Fruit fly (Drosophila melanogaster) whole organism, pupa: ENCODE data around the gene CG32066.

Experiments used
- CG10348 ChIP-seq: fragments of 200-800 bp; sonication (Bioruptor generic); IDR thresholded peaks from 2 replicates; pipeline ENCODE4 v1.3.6; 2022; ENCODE audit warnings: missing biosample characterization, missing genetic modification characterization
- CG12605 ChIP-seq: fragments of 200-800 bp; sonication (Bioruptor generic); IDR thresholded peaks from 2 replicates; pipeline ENCODE4 v1.3.6; 2022; ENCODE audit warnings: missing biosample characterization, missing genetic modification characterization
- CG13204 ChIP-seq: fragments of 200-800 bp; sonication (Bioruptor generic); optimal IDR thresholded peaks from 2 replicates; lab custom pipeline; 2018; ENCODE audit warnings: missing biosample characterization, mild to moderate bottlenecking, missing genetic modification characterization, moderate library complexity
- CG14655 ChIP-seq: fragments of 200-800 bp; sonication (Bioruptor generic); optimal IDR thresholded peaks from 3 replicates; lab custom pipeline; 2017; ENCODE audit warnings: mild to moderate bottlenecking, missing biosample characterization, missing genetic modification reagents, missing genetic modification characterization
- CG15710 ChIP-seq: fragments of 200-800 bp; sonication (Bioruptor generic); optimal IDR thresholded peaks from 2 replicates; lab custom pipeline; 2018; ENCODE audit warnings: missing biosample characterization, mild to moderate bottlenecking, missing genetic modification characterization, moderate library complexity
- CG17806 ChIP-seq: fragments of 200-800 bp; sonication (Bioruptor generic); optimal IDR thresholded peaks from 2 replicates; lab custom pipeline; 2018; ENCODE audit warnings: missing biosample characterization, mild to moderate bottlenecking, missing genetic modification characterization, moderate library complexity
- CG32121 ChIP-seq: fragments of 200-800 bp; sonication (Bioruptor generic); IDR thresholded peaks from 2 replicates; pipeline ENCODE4 v1.3.6; 2022; ENCODE audit warnings: missing biosample characterization, missing genetic modification characterization
- CG34367 ChIP-seq: fragments of 200-800 bp; sonication (Bioruptor generic); optimal IDR thresholded peaks from 2 replicates; lab custom pipeline; 2018; ENCODE audit warnings: missing biosample characterization, mild to moderate bottlenecking, missing genetic modification characterization
- CG4496 ChIP-seq: fragments of 200-800 bp; sonication (Bioruptor generic); IDR thresholded peaks from 3 replicates; pipeline ENCODE4 v1.3.6; 2022; ENCODE audit warnings: missing biosample characterization, missing genetic modification characterization
- CG8159 ChIP-seq: fragments of 200-800 bp; sonication (Bioruptor generic); optimal IDR thresholded peaks from 3 replicates; lab custom pipeline; 2018; ENCODE audit warnings: missing biosample characterization, mild to moderate bottlenecking, missing genetic modification characterization, moderate library complexity
- CG8301 ChIP-seq: fragments of 200-800 bp; sonication (Bioruptor generic); optimal IDR thresholded peaks from 2 replicates; lab custom pipeline; 2018; ENCODE audit warnings: missing biosample characterization, mild to moderate bottlenecking, missing genetic modification characterization
- CG9948 ChIP-seq: fragments of 200-800 bp; sonication (Bioruptor generic); optimal IDR thresholded peaks from 2 replicates; lab custom pipeline; 2018; ENCODE audit warnings: missing biosample characterization, mild to moderate bottlenecking, missing genetic modification characterization, moderate library complexity
- D1 ChIP-seq: fragments of 200-800 bp; sonication (Bioruptor generic); optimal IDR thresholded peaks from 2 replicates; lab custom pipeline; 2018; ENCODE audit warnings: missing biosample characterization, mild to moderate bottlenecking, missing genetic modification characterization, moderate library complexity
- EcR ChIP-seq: fragments of 200-800 bp; sonication (Bioruptor generic); optimal IDR thresholded peaks from 3 replicates; lab custom pipeline; 2019; ENCODE audit warnings: missing biosample characterization, missing genetic modification characterization, mild to moderate bottlenecking, moderate library complexity, missing genetic modification reagents
- Ets98B ChIP-seq: fragments of 200-800 bp; sonication (Bioruptor generic); IDR thresholded peaks from 2 replicates; pipeline ENCODE4 v1.3.6; 2022; ENCODE audit warnings: missing biosample characterization, missing genetic modification characterization
- Pif1A ChIP-seq: fragments of 200-800 bp; sonication (Bioruptor generic); optimal IDR thresholded peaks from 3 replicates; lab custom pipeline; 2016; ENCODE audit warnings: missing biosample characterization, missing genetic modification characterization
- Pif1B ChIP-seq: fragments of 200-800 bp; sonication (Bioruptor generic); optimal IDR thresholded peaks from 3 replicates; lab custom pipeline; 2016; ENCODE audit warnings: missing biosample characterization, missing genetic modification characterization
- Snoo ChIP-seq: fragments of 200-800 bp; sonication (Bioruptor generic); optimal IDR thresholded peaks from 3 replicates; lab custom pipeline; 2017; ENCODE audit warnings: missing biosample characterization, mild to moderate bottlenecking, missing genetic modification characterization, inconsistent platforms
- fd96Ca ChIP-seq: fragments of 200-800 bp; sonication (Bioruptor generic); IDR thresholded peaks from 3 replicates; pipeline ENCODE4 v1.3.6; 2022; ENCODE audit warnings: missing biosample characterization, missing genetic modification characterization
- gl ChIP-seq: fragments of 200-800 bp; sonication (Bioruptor generic); optimal IDR thresholded peaks from 2 replicates; lab custom pipeline; 2018; ENCODE audit warnings: missing biosample characterization, mild to moderate bottlenecking, missing genetic modification characterization
- rn ChIP-seq: fragments of 200-800 bp; sonication (Bioruptor generic); IDR thresholded peaks from 2 replicates; pipeline ENCODE4 v1.3.6; 2022; ENCODE audit warnings: missing biosample characterization, missing genetic modification characterization

CG32066 gene

DNA sequence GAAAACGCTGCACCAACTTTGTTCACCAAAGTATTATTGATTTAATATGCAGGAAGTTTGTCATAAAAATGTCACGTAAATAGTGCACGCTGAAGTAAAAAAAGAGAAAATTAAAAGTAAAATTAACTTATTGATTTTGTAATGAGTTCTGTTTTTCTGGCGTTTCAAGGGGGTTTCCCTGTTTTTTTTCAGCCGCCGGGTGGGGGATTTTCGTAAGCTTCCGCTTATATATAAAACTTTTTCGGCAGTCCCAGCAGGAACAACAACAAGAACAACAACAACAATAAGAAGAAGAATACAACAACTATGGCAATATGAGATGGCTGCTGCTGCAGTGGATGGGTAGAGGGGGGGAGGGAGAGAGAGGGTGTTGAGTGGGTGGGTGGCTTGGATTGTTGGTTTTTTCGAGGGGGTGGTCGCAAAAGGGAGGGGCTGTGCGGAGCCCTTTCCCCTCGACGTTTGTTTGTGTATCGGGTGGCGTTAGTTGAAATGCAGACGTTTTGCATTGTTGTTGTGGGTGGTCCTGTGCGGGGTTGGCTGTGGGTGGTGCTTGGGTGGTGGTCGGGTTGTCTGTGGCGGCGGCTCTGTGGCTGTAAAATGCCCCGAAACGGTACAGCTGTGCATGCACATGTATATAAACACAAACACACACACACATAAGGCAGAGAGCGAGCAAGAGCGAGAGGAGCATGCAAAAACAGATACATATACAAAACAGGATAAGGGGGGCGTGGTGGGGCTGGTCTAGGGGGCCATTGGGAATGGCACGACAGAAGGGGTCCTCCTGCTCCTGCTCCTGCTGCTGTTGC lies 9.0 kb upstream of the CG32066 start:
- no peak for TF ChIP-seq D1 (tag; lab: Kevin White, UChicago)

DNA sequence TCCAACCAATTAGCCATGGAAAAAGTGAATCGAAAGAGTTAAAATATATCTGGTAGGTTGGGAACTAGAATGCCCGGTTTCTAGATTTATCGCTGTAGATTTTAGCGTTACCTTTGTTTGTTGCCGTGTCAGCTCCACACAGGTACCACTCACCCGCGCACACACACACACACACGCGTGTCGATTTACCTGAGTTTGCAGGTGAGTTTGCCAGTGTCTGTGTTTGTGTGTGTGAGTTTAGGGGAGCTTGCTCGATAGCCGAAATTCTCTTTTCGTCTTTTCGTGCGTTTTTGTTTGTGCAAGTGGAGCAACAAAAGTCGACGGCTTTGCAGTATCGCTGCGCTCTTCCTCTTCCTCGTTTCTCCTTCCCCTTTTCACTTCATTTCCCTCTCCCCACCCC lies 6.5 kb upstream of the CG32066 start:
- no peak for TF ChIP-seq gl (tag; lab: Kevin White, UChicago)
- no peak for TF ChIP-seq CG4496
- TF ChIP-seq CG15710: no peak
- TF ChIP-seq D1 (tag; lab: Kevin White, UChicago): no peak
- no peak for TF ChIP-seq EcR
- TF ChIP-seq Pif1B (GFP tag; lab: Kevin White, UChicago): no peak

DNA sequence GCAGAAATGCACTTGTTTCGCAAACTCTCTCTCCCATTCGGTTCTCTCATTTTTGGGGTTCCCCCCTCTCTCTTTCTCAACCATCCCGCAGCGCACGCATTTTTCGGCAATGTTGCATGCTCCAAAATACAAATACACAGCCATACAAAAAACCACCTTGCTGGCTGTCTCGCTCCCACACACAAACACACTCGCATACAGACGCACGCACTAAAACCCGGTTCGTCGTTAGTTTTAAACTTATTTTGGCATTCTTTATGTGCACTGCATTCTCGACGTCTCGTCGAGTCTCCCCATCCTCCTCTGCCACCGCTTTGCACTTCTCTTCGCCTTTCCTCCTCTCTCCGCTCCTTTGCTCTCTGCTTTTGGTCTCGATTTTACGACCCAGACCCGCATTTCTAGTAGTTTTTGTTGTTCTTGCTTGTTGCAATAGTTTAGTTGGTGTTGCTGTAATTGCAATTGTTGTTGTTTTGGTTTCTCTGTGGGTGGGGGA lies 5.7 kb upstream of the CG32066 start:
- TF ChIP-seq CG8301 (tag; lab: Kevin White, UChicago) (no peak), CG10348 (GFP tag; lab: Robert Waterston, UW) (0 out of 2 replicates have a peak, but pooled peaks have one; percentile 7), CG4496 (no peak), Pif1B (GFP tag; lab: Kevin White, UChicago) (no peak), CG13204 (peak; percentile 61), Pif1A (GFP tag; lab: Kevin White, UChicago) (no peak), CG8159 (tag; lab: Kevin White, UChicago) (no peak), EcR (peak; percentile 2), Ets98B (GFP tag; lab: Robert Waterston, UW) (no peak), CG32121 (0 out of 2 replicates have a peak, but pooled peaks have one; percentile 50), fd96Ca (peak; percentile 41; the same call in 2 of the 3 replicates), Snoo (tag; lab: Kevin White, UChicago) (no peak), CG12605 (GFP tag; lab: Robert Waterston, UW) (no peak)

DNA sequence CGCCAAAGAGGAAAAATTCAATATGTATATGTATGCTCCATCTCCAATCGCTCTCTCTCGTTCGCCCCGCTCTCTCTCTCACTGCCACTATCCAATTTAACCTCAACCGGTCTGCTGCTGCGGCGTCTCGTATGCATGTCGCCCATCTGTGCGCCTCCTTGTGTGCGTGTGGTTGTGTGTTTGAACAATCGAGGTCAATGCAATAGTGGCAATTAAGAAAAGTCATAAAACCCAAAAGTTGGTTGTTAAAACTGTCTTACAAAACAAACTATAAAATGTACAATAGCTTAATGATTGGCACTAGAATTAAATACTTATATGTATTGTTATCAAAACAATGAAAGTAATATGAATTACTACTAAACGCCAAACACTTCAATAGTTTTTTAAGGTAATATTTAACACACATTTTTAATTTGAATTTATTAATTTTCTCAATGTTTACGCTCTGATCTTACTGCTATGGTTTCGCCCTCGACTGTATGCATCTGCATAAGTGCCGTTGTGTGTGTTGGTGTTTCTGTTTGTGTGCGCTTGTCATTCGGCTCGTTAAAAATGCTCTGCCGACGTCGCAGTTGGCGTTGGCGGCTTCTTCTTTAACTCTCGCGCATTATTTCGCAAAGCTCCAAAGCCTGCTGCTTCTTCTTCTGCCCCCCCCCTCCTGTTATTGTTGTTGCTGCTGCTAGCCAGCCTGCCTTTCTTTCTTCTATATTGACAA lies 4.8 kb upstream of the CG32066 start:
- TF ChIP-seq CG10348 (GFP tag; lab: Robert Waterston, UW) (peak; percentile 83; the same call in 1 of the 2 replicates), gl (tag; lab: Kevin White, UChicago) (peak; percentile 97), D1 (tag; lab: Kevin White, UChicago) (peak; percentile 98), Pif1B (GFP tag; lab: Kevin White, UChicago) (peak; percentile 97), Snoo (tag; lab: Kevin White, UChicago) (peak; percentile 98), CG12605 (GFP tag; lab: Robert Waterston, UW) (peak; percentile 94), CG32121 (peak; percentile 94), CG9948 (peak; percentile 99), CG4496 (peak; percentile 94), Ets98B (GFP tag; lab: Robert Waterston, UW) (peak; percentile 91), CG15710 (peak; percentile 99), fd96Ca (peak; percentile 79), EcR (peak; percentile 68), CG8301 (tag; lab: Kevin White, UChicago) (peak; percentile 99), rn (GFP tag; lab: Robert Waterston, UW) (peak; percentile 93), CG13204 (peak; percentile 96), CG14655 (peak; percentile 99), Pif1A (GFP tag; lab: Kevin White, UChicago) (peak; percentile 97), CG8159 (tag; lab: Kevin White, UChicago) (peak; percentile 99), CG17806 (tag; lab: Kevin White, UChicago) (peak; percentile 99), CG34367 (tag; lab: Kevin White, UChicago) (peak; percentile 98)

DNA sequence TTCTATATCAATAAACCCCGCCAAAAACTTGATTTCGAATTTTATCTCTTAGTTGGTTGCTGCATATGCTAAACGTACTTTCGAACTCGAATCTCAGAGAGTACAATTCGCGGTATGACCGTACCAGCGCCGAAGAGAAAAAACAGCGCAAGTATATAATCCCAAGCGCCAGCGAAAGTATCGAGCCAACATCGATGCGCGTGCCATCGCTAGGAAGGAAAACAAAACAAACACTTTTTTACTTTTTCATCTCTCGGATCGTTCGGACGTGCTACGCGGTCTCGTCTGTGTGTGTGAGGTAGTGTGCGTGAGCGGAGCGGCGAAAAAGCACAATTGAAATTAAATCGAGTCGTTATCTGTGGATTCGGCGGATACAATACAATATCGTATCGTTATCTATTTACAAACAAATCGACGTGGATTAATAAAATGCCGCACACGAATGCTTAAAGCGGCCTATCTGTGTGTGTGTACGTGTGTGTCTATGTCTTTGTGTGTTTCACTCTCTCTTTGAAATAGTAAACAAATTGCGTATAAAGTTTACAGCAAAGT lies 3.8 kb upstream of the CG32066 start, which contains the start of gene simj:
TSS of gene simj (plus strand) at position 229 of the 552 bp plus-strand sequence.
- TF ChIP-seq CG17806 (tag; lab: Kevin White, UChicago) (no peak), CG10348 (GFP tag; lab: Robert Waterston, UW) (no peak), CG34367 (tag; lab: Kevin White, UChicago) (peak; percentile 35), CG8301 (tag; lab: Kevin White, UChicago) (peak; percentile 34), Ets98B (GFP tag; lab: Robert Waterston, UW) (peak; percentile 69), rn (GFP tag; lab: Robert Waterston, UW) (0 out of 2 replicates have a peak, but pooled peaks have one; percentile 35), CG14655 (peak; percentile 16), gl (tag; lab: Kevin White, UChicago) (peak; percentile 41), CG9948 (peak; percentile 6), Pif1A (GFP tag; lab: Kevin White, UChicago) (peak; percentile 49), CG8159 (tag; lab: Kevin White, UChicago) (peak; percentile 40), CG32121 (peak; percentile 71), CG12605 (GFP tag; lab: Robert Waterston, UW) (peak; percentile 62; the same call in 1 of the 2 replicates), CG13204 (peak; percentile 69), CG15710 (peak; percentile 52), EcR (peak; percentile 22), CG4496 (peak; percentile 72), fd96Ca (peak; percentile 76), Snoo (tag; lab: Kevin White, UChicago) (peak; percentile 52), Pif1B (GFP tag; lab: Kevin White, UChicago) (peak; percentile 34), D1 (tag; lab: Kevin White, UChicago) (no peak)
